Fruit fly (Drosophila melanogaster): ENCODE measurements around the gene Sod1.

Gene Sod1

dm6 chr3L:11123088-11123487 is 9.5 kb upstream of the Sod1 start, which contains the start of the genes Ufd1 and NaPi-III (continued):
- TF ChIP-seq Fer2 (tag; optimal IDR thresholded peaks at IDR 0.05), result no peak
- peak; percentile 29 for TF ChIP-seq pum (GFP tag; optimal IDR thresholded peaks at IDR 0.05)
- peak; percentile 45; the same call in 1 of the 2 replicates for TF ChIP-seq ranshi (GFP tag; IDR thresholded peaks at IDR 0.05)
- TF ChIP-seq unpg (GFP tag; optimal IDR thresholded peaks at IDR 0.05), result no peak
- TF ChIP-seq NC2β (GFP tag; optimal IDR thresholded peaks at IDR 0.05), result peak; percentile 60
- no peak for TF ChIP-seq Ravus (GFP tag; IDR thresholded peaks at IDR 0.05)
- TF ChIP-seq vvl (GFP tag; IDR thresholded peaks at IDR 0.05), result peak; percentile 59; the same call in 1 of the 2 replicates
- no peak for TF ChIP-seq CG12744 (GFP tag; optimal IDR thresholded peaks at IDR 0.05)
- TF ChIP-seq CG18262 (tag; optimal IDR thresholded peaks at IDR 0.05), result no peak
- TF ChIP-seq sim (GFP tag; IDR thresholded peaks at IDR 0.05), result no peak
- TF ChIP-seq Nf-YC (tag; optimal IDR thresholded peaks at IDR 0.05), result no peak
- TF ChIP-seq ssp (GFP tag; IDR thresholded peaks at IDR 0.05), result no peak
- TF ChIP-seq CG11560 (tag; IDR thresholded peaks at IDR 0.05), result peak; percentile 78
- TF ChIP-seq CG16779 (GFP tag; IDR thresholded peaks at IDR 0.05), result no peak
- no peak for TF ChIP-seq bigmax (GFP tag; optimal IDR thresholded peaks at IDR 0.05)
- TF ChIP-seq maf-S (GFP tag; optimal IDR thresholded peaks at IDR 0.05), result peak; percentile 35
- TF ChIP-seq Bgb (GFP tag; IDR thresholded peaks at IDR 0.05; ENCODE audit: partially characterized antibody), result peak; percentile 91
- TF ChIP-seq wdn (GFP tag; IDR thresholded peaks at IDR 0.05), result no peak
- TF ChIP-seq stwl (tag; optimal IDR thresholded peaks at IDR 0.05), result peak; percentile 83
- no peak for TF ChIP-seq ara (GFP tag; IDR thresholded peaks at IDR 0.05)
- peak; percentile 61; the same call in 2 of the 3 replicates for TF ChIP-seq vnd (GFP tag; IDR thresholded peaks at IDR 0.05; ENCODE audit: partially characterized antibody)
- no peak for TF ChIP-seq Hr78 (GFP tag; optimal IDR thresholded peaks at IDR 0.05)
- TF ChIP-seq CG11247 (GFP tag; IDR thresholded peaks at IDR 0.05), result no peak
- TF ChIP-seq Lpt (GFP tag; optimal IDR thresholded peaks at IDR 0.05), result no peak
- TF ChIP-seq crp (GFP tag; optimal IDR thresholded peaks at IDR 0.05), result peak in 1 of 2 experiments; percentile 69
- peak; percentile 40 for TF ChIP-seq chn (GFP tag; optimal IDR thresholded peaks at IDR 0.05)
- no peak for TF ChIP-seq fd102C (GFP tag; optimal IDR thresholded peaks at IDR 0.05)
- TF ChIP-seq salm (tag; optimal IDR thresholded peaks at IDR 0.05), result no peak
- no peak for TF ChIP-seq tgo (GFP tag; IDR thresholded peaks at IDR 0.05)
- TF ChIP-seq CG4617 (GFP tag; optimal IDR thresholded peaks at IDR 0.05; ENCODE audit: borderline replicate concordance), result peak; percentile 92
- no peak for TF ChIP-seq tio (GFP tag; optimal IDR thresholded peaks at IDR 0.05)
- peak; percentile 8 for TF ChIP-seq CG16863 (GFP tag; optimal IDR thresholded peaks at IDR 0.05)
- no peak for TF ChIP-seq Ptx1 (GFP tag; IDR thresholded peaks at IDR 0.05)
- TF ChIP-seq CG14014 (GFP tag; IDR thresholded peaks at IDR 0.05), result 0 out of 2 replicates have a peak, but pooled peaks have one; percentile 21
- TF ChIP-seq vfl (GFP tag; optimal IDR thresholded peaks at IDR 0.05), result peak; percentile 38
- no peak for TF ChIP-seq oc (tag; optimal IDR thresholded peaks at IDR 0.05)
- TF ChIP-seq CG6689 (GFP tag; IDR thresholded peaks at IDR 0.05), result no peak
- no peak for TF ChIP-seq CG11723 (GFP tag; optimal IDR thresholded peaks at IDR 0.05)
- no peak for TF ChIP-seq gt (GFP tag; IDR thresholded peaks at IDR 0.05)
- peak; percentile 10 for TF ChIP-seq CG7839 (tag; optimal IDR thresholded peaks at IDR 0.05)
- TF ChIP-seq CG17912 (GFP tag; optimal IDR thresholded peaks at IDR 0.05), result no peak
- no peak for TF ChIP-seq CG5180 (GFP tag; optimal IDR thresholded peaks at IDR 0.05)
- no peak for TF ChIP-seq CG6813 (GFP tag; optimal IDR thresholded peaks at IDR 0.05)
- peak; percentile 35 for TF ChIP-seq pho (GFP tag; optimal IDR thresholded peaks at IDR 0.05)
- TF ChIP-seq CG17802 (tag; optimal IDR thresholded peaks at IDR 0.05), result no peak
- TF ChIP-seq CG13296 (GFP tag; optimal IDR thresholded peaks at IDR 0.05), result no peak
- TF ChIP-seq Doc2 (GFP tag; IDR thresholded peaks at IDR 0.05), result no peak
- no peak for TF ChIP-seq org-1 (GFP tag; optimal IDR thresholded peaks at IDR 0.05)
- peak; percentile 90 for TF ChIP-seq amos (GFP tag; IDR thresholded peaks at IDR 0.05; ENCODE audit: partially characterized antibody)
- TF ChIP-seq CG14860 (GFP tag; IDR thresholded peaks at IDR 0.05; ENCODE audit: partially characterized antibody), result peak; percentile 64
- no peak for TF ChIP-seq otp (GFP tag; IDR thresholded peaks at IDR 0.05)

Data from whole organism, embryonic.